Worm (Caenorhabditis elegans): ENCODE results near the gene gar-1.

Gene gar-1

DNA sequence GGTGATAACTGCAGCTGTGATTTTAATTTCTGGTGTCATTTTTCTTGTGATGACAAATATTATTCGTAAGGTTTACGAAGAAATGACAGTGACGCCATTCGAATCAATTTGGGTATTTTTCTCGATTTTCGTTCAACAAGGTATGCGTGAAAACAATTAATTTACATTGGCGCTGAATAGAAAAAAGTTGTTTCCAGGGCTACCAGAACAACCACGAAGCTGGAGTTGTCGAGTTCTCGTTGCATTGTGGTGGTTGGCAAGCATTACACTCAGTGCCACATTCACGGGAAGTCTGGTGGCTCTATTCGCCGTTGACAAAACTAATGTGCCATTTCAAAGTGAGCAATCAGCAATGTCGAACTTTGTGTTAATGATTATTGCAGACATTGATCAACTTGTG lies 23.1 kb upstream of the gar-1 start:
- TF ChIP-seq F52B5.7 (tag; optimal IDR thresholded peaks at IDR 0.05) (no peak), F22D6.2 (tag; optimal IDR thresholded peaks at IDR 0.05) (no peak), tlf-1 (GFP tag; optimal IDR thresholded peaks at IDR 0.05) (no peak), snpc-4 (GFP tag; optimal IDR thresholded peaks at IDR 0.05) (no peak), snpc-4 (tag; optimal IDR thresholded peaks at IDR 0.05) (no peak), ztf-6 (GFP tag; IDR thresholded peaks at IDR 0.05) (no peak), Y53G8AR.9 (GFP tag; conservative IDR thresholded peaks at IDR 0.05) (no peak), cebp-2 (GFP tag; IDR thresholded peaks at IDR 0.05) (no peak), ztf-22 (GFP tag; optimal IDR thresholded peaks at IDR 0.05) (no peak), K11D2.4 (GFP tag; IDR thresholded peaks at IDR 0.05) (no peak), pha-4 (tag; optimal IDR thresholded peaks at IDR 0.05) (no peak), him-1 (tag; optimal IDR thresholded peaks at IDR 0.05) (no peak), K12H6.12 (tag; optimal IDR thresholded peaks at IDR 0.05) (no peak), C06A6.2 (GFP tag; conservative IDR thresholded peaks at IDR 0.05) (no peak), mcd-1 (GFP tag; IDR thresholded peaks at IDR 0.05) (no peak), Y67H2A.10 (GFP tag; conservative IDR thresholded peaks at IDR 0.05) (no peak), attf-3 (GFP tag; conservative IDR thresholded peaks at IDR 0.05) (no peak), repo-1 (tag; optimal IDR thresholded peaks at IDR 0.05) (no peak)

DNA sequence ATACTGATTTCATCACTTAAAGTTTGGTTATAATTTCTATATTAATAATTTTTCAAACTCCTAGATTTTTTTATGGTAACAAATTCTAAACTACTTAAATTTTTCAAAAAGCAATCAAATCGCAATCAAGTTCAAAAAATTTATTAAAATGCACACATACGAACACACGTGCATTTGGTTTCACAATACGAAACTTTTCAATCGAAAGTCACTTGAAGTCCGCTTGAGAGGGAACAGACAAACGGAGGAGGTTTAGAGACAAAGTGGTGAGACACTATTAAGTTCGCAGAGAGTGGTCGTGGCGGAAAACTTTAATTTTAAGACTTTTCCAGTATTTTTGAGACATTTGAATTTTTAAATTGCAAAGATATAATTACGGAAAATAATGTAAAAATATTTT lies 21.0 kb upstream of the gar-1 start, which contains the start of gene glr-8:
Gene glr-8 (plus strand): TSS at position 319 of the 400 bp plus-strand sequence.
- TF ChIP-seq B0035.1 (tag; optimal IDR thresholded peaks at IDR 0.05) (no peak), pha-4 (tag; optimal IDR thresholded peaks at IDR 0.05) (no peak), hmg-1.2 (GFP tag; IDR thresholded peaks at IDR 0.05) (peak; percentile 49; the same call in 1 of the 2 replicates), nhr-120 (GFP tag; IDR thresholded peaks at IDR 0.05) (no peak), cebp-1 (GFP tag; IDR thresholded peaks at IDR 0.05) (no peak), cebp-1 (tag; optimal IDR thresholded peaks at IDR 0.05) (peak; percentile 69)

DNA sequence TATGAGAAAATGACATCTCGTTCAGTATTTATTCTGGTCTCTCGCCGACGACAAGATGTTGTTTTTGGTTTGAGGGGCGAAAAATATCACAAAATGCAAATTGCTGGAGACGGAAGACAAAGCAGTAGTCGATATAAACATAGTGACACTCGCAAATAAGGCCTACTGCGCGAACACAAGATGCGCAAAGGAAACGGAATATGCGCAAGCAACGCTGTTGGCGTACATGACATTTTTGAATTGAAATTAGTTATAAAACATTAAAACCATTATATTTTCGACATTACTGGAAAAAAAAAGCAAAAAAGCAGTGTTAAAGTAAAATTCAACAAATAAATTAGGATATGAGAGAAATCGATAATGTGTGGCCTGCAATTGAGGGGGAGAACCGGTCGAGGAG lies 20.3 kb upstream of the gar-1 start, which contains the start of gene cdf-1:
Gene cdf-1 (minus strand): TSS at position 136 of the 400 bp plus-strand sequence.
- TF ChIP-seq Y95B8A.8 (GFP tag; IDR thresholded peaks at IDR 0.05) (no peak), ztf-18 (tag; optimal IDR thresholded peaks at IDR 0.05) (peak; percentile 80), lag-1 (GFP tag; IDR thresholded peaks at IDR 0.05) (no peak), Y79H2A.3 (GFP tag; conservative IDR thresholded peaks at IDR 0.05) (no peak), hlh-12 (tag; optimal IDR thresholded peaks at IDR 0.05) (no peak), fkh-3 (tag; optimal IDR thresholded peaks at IDR 0.05) (no peak)

DNA sequence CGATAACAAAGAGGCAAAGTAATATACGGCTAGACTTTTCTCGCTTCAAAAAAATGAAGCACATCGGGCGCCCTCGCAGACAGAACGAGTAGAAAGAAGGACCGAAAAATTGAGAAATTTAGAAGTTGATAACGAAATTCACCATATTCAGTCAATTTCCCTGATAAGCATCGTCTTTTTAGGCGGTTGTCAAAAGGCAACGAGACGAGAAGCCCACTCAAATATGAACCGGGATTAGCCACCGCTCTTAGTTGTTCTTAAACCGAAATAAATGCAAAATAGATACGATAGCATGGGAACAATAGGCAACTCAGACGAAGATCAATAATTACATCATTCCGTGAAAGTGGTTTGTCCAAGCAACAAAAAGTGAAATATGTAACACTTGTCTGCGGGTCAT lies 18.5 kb upstream of the gar-1 start:
- peak; percentile 56 for TF ChIP-seq nhr-80 (tag; optimal IDR thresholded peaks at IDR 0.05)
- no peak for TF ChIP-seq xnd-1 (tag; optimal IDR thresholded peaks at IDR 0.05)
- no peak for TF ChIP-seq T07F8.4 (tag; optimal IDR thresholded peaks at IDR 0.05)

DNA sequence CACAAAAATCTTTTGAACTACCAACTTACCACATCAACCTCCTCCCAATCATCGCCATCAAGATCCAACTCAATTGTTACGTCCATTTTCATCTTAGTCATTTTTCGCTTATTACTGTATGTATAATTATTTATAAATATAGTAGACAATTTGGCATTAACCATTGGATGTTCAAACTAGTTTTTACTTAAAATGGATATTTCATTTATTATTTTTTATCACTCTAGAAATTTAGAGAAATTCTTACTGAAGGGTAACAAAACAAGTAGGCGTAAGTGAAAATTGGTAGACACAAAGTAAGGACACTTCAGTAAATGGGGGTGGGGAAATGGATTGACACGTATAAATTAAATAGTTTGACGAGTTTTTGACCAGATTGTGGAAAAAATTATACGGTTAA lies 15.1 kb upstream of the gar-1 start, which contains the start of gene actl-1:
Gene actl-1 (minus strand): TSS at position 101 of the 400 bp plus-strand sequence.
- TF ChIP-seq F10E7.11 (tag; optimal IDR thresholded peaks at IDR 0.05) = no peak
- no peak for TF ChIP-seq cebp-1 (GFP tag; IDR thresholded peaks at IDR 0.05)
- TF ChIP-seq cebp-1 (tag; optimal IDR thresholded peaks at IDR 0.05) = no peak

Data from whole organism, young adult.